Worm (Caenorhabditis elegans) whole organism, L3 larva: ENCODE data around the gene F07C4.10.

ENCODE experiments used
- R02D3.7 ChIP-seq: fragments of 150-350 bp; optimal IDR thresholded peaks from 2 replicates; lab custom pipeline; 2014; ENCODE audit warnings: missing biosample characterization, missing genetic modification characterization
- ZK546.5 ChIP-seq: sonication (generic microtip); optimal IDR thresholded peaks from 2 replicates; lab custom pipeline; 2017; ENCODE audit warnings: missing biosample characterization, missing genetic modification characterization
- aly-2 ChIP-seq: fragments of 150-350 bp; optimal IDR thresholded peaks from 2 replicates; lab custom pipeline; 2014; ENCODE audit warnings: missing biosample characterization, missing genetic modification characterization
- ama-1 ChIP-seq: fragments of 150-350 bp; optimal IDR thresholded peaks from 2 replicates; lab custom pipeline; 2018
- ceh-16 ChIP-seq: sonication (generic microtip); optimal IDR thresholded peaks from 2 replicates; lab custom pipeline; 2017; ENCODE audit warnings: missing biosample characterization, missing genetic modification characterization
- ceh-28 ChIP-seq: fragments of 150-350 bp; optimal IDR thresholded peaks from 2 replicates; lab custom pipeline; 2014; ENCODE audit warnings: missing biosample characterization, missing genetic modification reagents, missing genetic modification characterization
- ceh-9 ChIP-seq: sonication (generic microtip); optimal IDR thresholded peaks from 2 replicates; lab custom pipeline; 2018; ENCODE audit warnings: missing biosample characterization, missing genetic modification characterization
- daf-12 ChIP-seq: fragments of 150-350 bp; optimal IDR thresholded peaks from 2 replicates; lab custom pipeline; 2014; ENCODE audit warnings: missing biosample characterization, missing genetic modification reagents, missing genetic modification characterization
- elt-1 ChIP-seq: fragments of 150-350 bp; optimal IDR thresholded peaks from 2 replicates; lab custom pipeline; 2014; ENCODE audit warnings: missing biosample characterization, missing genetic modification characterization
- elt-2 ChIP-seq: sonication (generic microtip); optimal IDR thresholded peaks from 2 replicates; lab custom pipeline; 2016; ENCODE audit warnings: missing genetic modification reagents, mild to moderate bottlenecking, missing genetic modification characterization, missing compliant biosample characterization
- elt-3 ChIP-seq, 3 experiments: fragments of 150-350 bp in 1 of 3; sonication (generic microtip) in 2 of 3; optimal IDR thresholded peaks; 2 replicates in 2 of 3; 4 replicates in 1 of 3; lab custom pipeline; 2014 to 2017; ENCODE audit warnings: missing biosample characterization in 3 of 3, missing genetic modification characterization in 3 of 3
- fkh-10 ChIP-seq: sonication (generic microtip); optimal IDR thresholded peaks from 2 replicates; lab custom pipeline; 2017; ENCODE audit warnings: missing biosample characterization, missing genetic modification reagents, missing genetic modification characterization
- fkh-2 ChIP-seq: fragments of 150-350 bp; optimal IDR thresholded peaks from 2 replicates; lab custom pipeline; 2014; ENCODE audit warnings: missing biosample characterization, missing genetic modification reagents, missing genetic modification characterization
- hmg-11 ChIP-seq: sonication (generic microtip); optimal IDR thresholded peaks from 2 replicates; lab custom pipeline; 2016; ENCODE audit warnings: missing genetic modification characterization, missing compliant biosample characterization
- jun-1 ChIP-seq: fragments of 150-350 bp; optimal IDR thresholded peaks from 2 replicates; lab custom pipeline; 2014; ENCODE audit warnings: missing biosample characterization, missing genetic modification reagents, missing genetic modification characterization
- lin-39 ChIP-seq: fragments of 150-350 bp; optimal IDR thresholded peaks from 2 replicates; lab custom pipeline; 2018; ENCODE audit warnings: missing biosample characterization, missing genetic modification reagents, missing genetic modification characterization
- mdl-1 ChIP-seq: fragments of 150-350 bp; optimal IDR thresholded peaks from 2 replicates; lab custom pipeline; 2014; ENCODE audit warnings: missing biosample characterization, missing genetic modification characterization
- mml-1 ChIP-seq: fragments of 150-350 bp; sonication (generic microtip); optimal IDR thresholded peaks from 3 replicates; lab custom pipeline; 2014; ENCODE audit warnings: missing biosample characterization, missing genetic modification characterization
- nfya-1 ChIP-seq: sonication (generic microtip); optimal IDR thresholded peaks from 2 replicates; lab custom pipeline; 2017; ENCODE audit warnings: missing genetic modification characterization, mild to moderate bottlenecking, missing compliant biosample characterization, antibody characterized with exemption, moderate library complexity; ENCODE audit not compliant: insufficient read depth
- nhr-11 ChIP-seq: fragments of 150-350 bp; optimal IDR thresholded peaks from 2 replicates; lab custom pipeline; 2014; ENCODE audit warnings: missing biosample characterization, missing genetic modification characterization
- nhr-12 ChIP-seq: fragments of 150-350 bp; optimal IDR thresholded peaks from 2 replicates; lab custom pipeline; 2014; ENCODE audit warnings: missing biosample characterization, missing genetic modification characterization
- nhr-25 ChIP-seq: sonication (generic microtip); optimal IDR thresholded peaks from 2 replicates; lab custom pipeline; 2017; ENCODE audit warnings: missing biosample characterization, missing genetic modification characterization
- nhr-67 ChIP-seq: fragments of 150-350 bp; optimal IDR thresholded peaks from 2 replicates; lab custom pipeline; 2014; ENCODE audit warnings: missing biosample characterization, missing genetic modification characterization
- nhr-77 ChIP-seq: fragments of 150-350 bp; optimal IDR thresholded peaks from 2 replicates; lab custom pipeline; 2014; ENCODE audit warnings: missing biosample characterization, missing genetic modification characterization
- pha-4 ChIP-seq: fragments of 150-350 bp; optimal IDR thresholded peaks from 2 replicates; lab custom pipeline; 2014; ENCODE audit warnings: missing biosample characterization, missing genetic modification reagents, missing genetic modification characterization
- pqm-1 ChIP-seq: fragments of 150-350 bp; optimal IDR thresholded peaks from 2 replicates; lab custom pipeline; 2017; ENCODE audit warnings: missing biosample characterization, missing genetic modification characterization, inconsistent platforms
- sea-2 ChIP-seq: fragments of 150-350 bp; sonication (generic microtip); optimal IDR thresholded peaks from 4 replicates; lab custom pipeline; 2014; ENCODE audit warnings: missing biosample characterization, missing genetic modification reagents, missing genetic modification characterization
- skn-1 ChIP-seq: fragments of 150-350 bp; optimal IDR thresholded peaks from 2 replicates; lab custom pipeline; 2014; ENCODE audit warnings: missing biosample characterization, missing genetic modification characterization
- snpc-4 ChIP-seq: fragments of 150-350 bp; optimal IDR thresholded peaks from 2 replicates; lab custom pipeline; 2014; ENCODE audit warnings: missing biosample characterization, missing genetic modification characterization
- tbx-2 ChIP-seq: sonication (generic microtip); optimal IDR thresholded peaks from 2 replicates; lab custom pipeline; 2016; ENCODE audit warnings: mild to moderate bottlenecking, missing genetic modification characterization, missing compliant biosample characterization
- unc-62 ChIP-seq: fragments of 150-350 bp; sonication (generic microtip); optimal IDR thresholded peaks from 4 replicates; lab custom pipeline; 2014; ENCODE audit warnings: missing biosample characterization, missing genetic modification reagents, missing genetic modification characterization
- ztf-11 ChIP-seq: fragments of 150-350 bp; optimal IDR thresholded peaks from 2 replicates; lab custom pipeline; 2014; ENCODE audit warnings: missing biosample characterization, missing genetic modification characterization
- ztf-4 ChIP-seq: fragments of 150-350 bp; optimal IDR thresholded peaks from 2 replicates; lab custom pipeline; 2014; ENCODE audit warnings: missing biosample characterization, missing genetic modification characterization

F07C4.10 gene

DNA sequence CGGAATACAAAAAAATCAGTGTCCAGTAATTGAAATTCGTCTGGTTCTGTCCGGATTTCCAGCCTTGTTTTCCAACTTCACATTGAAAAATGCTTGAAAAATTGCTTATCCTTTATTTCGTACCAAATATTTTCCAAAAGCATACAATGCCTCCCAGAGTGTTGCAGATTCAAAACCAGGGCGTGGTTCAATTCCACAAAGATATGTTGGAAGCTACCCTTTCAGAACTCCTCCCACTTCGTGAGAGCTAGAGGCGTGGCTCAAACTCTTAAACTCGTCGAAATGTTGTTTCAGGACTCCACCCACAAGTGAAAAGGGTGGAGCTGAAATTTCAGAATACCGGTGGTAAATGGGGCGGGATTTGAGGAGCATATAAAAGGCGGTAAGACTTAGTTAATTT, 36.2 kb upstream of the F07C4.10 start, which contains the start of gene C12D5.3:
C12D5.3 (plus strand) TSS at position 301 of the 400 bp plus-strand sequence.
- TF ChIP-seq aly-2 (tag; lab: Kevin White, UChicago) (no peak), sea-2 (GFP tag; lab: Kevin White, UChicago) (no peak), snpc-4 (tag; lab: Kevin White, UChicago) (no peak), fkh-10 (GFP tag; lab: Kevin White, UChicago) (no peak), mml-1 (tag; lab: Kevin White, UChicago) (no peak), nhr-11 (tag; lab: Kevin White, UChicago) (no peak)
- TF ChIP-seq, all 47 proteins: peak for 0

DNA sequence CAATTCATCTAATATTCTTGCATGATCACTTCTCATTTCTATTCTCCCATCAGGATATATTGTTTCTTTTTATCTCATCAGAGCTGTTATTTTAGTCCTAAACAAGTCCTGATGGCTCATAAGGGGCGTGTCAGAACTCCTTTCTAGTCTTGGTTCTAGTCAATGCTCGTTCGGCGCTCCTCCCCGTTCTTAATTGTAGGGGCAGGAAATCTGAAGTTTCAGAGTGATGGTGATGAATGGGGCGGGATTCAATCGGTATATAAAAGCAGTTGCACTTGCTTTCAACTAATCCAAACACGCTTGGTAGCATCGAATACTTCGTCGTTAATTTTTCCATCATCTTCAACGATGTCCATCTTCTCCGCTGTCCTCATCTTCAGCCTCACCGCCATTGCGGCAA, 32.6 kb upstream of the F07C4.10 start, which contains the start of gene C12D5.4:
C12D5.4 (plus strand) TSS at position 301 of the 400 bp plus-strand sequence.
- TF ChIP-seq snpc-4 (tag; lab: Kevin White, UChicago) (no peak), ceh-28 (tag; lab: Kevin White, UChicago) (no peak), tbx-2 (tag; lab: Kevin White, UChicago) (no peak), nfya-1 (tag; lab: Kevin White, UChicago) (no peak), daf-12 (tag; lab: Kevin White, UChicago) (no peak), nhr-25 (tag; lab: Kevin White, UChicago) (no peak), ztf-11 (tag; lab: Kevin White, UChicago) (no peak), ZK546.5 (no peak), skn-1 (tag; lab: Kevin White, UChicago) (no peak), pha-4 (no peak), elt-1 (tag; lab: Kevin White, UChicago) (no peak), ceh-9 (tag; lab: Kevin White, UChicago) (no peak), lin-39 (tag; lab: Kevin White, UChicago) (no peak), fkh-2 (tag; lab: Kevin White, UChicago) (no peak), elt-3 (tag; optimal IDR thresholded peaks at IDR 0.05; lab: Kevin White, UChicago) (no peak), ztf-4 (no peak), R02D3.7 (tag; lab: Kevin White, UChicago) (no peak)
- TF ChIP-seq, all 47 proteins: peak for 0

DNA sequence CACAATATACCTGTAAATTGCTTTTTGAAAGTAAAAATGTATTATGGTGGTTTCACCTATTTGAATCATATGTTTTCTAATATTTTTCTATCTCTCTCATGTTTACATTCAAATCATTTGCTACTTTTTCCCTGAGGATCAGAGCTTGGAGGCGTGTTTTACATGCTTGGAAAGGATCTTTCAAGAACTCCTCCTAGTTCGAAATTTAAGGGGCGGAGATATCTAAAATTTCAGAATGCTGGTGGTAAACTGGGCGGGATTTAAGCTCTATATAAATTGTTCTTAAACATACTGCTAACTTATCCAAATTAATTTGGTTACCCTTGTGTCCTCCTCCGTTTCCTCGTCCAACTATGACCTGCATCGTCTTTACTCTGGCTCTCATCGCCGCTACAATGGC, 28.3 kb upstream of the F07C4.10 start, which contains the start of gene C12D5.5:
C12D5.5 (plus strand) TSS at position 301 of the 400 bp plus-strand sequence.
- TF ChIP-seq nhr-77 (no peak), jun-1 (tag; lab: Kevin White, UChicago) (no peak), ceh-16 (no peak)

DNA sequence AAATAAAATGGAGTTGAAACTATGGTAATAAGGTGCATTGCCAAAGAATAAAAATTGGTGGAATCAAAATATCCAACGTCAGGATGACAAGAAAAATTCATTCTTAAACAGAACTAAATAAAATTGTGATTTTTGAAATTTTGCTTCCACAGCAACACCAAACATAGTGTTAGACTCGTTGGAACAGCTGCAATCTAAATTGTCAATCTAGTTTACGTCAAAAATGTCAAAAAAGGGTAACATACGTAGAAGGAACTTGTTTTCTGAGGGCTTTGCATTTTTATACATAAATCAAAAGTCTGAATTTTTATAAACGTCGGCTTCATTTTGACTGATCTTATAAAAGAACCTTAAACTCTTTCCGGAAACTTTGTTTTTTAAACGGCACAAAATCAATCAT, 13.9 kb upstream of the F07C4.10 start, which contains the start of gene srh-200:
srh-200 (minus strand) TSS at position 101 of the 400 bp plus-strand sequence.
- no peak for TF ChIP-seq skn-1 (tag; lab: Kevin White, UChicago)
- TF ChIP-seq elt-2 (tag; lab: Kevin White, UChicago) = no peak
- no peak for TF ChIP-seq jun-1 (tag; lab: Kevin White, UChicago)
- TF ChIP-seq ztf-4 = no peak
- no peak for TF ChIP-seq pqm-1
- TF ChIP-seq ama-1 (lab: Kevin White, UChicago) = no peak
- TF ChIP-seq mdl-1 (tag; lab: Kevin White, UChicago) = no peak
- TF ChIP-seq nfya-1 (tag; lab: Kevin White, UChicago) = no peak
- TF ChIP-seq nhr-67 (tag; lab: Kevin White, UChicago) = no peak
- no peak for TF ChIP-seq nhr-77
- TF ChIP-seq elt-3 (tag; optimal IDR thresholded peaks at IDR 0.05; lab: Kevin White, UChicago) = no peak
- TF ChIP-seq unc-62 (GFP tag; lab: Kevin White, UChicago) = no peak
- TF ChIP-seq hmg-11 (tag; lab: Kevin White, UChicago) = no peak
- TF ChIP-seq nhr-25 (tag; lab: Kevin White, UChicago) = no peak
- TF ChIP-seq nhr-12 (tag; lab: Kevin White, UChicago) = no peak
- no peak for TF ChIP-seq ceh-28 (tag; lab: Kevin White, UChicago)

DNA sequence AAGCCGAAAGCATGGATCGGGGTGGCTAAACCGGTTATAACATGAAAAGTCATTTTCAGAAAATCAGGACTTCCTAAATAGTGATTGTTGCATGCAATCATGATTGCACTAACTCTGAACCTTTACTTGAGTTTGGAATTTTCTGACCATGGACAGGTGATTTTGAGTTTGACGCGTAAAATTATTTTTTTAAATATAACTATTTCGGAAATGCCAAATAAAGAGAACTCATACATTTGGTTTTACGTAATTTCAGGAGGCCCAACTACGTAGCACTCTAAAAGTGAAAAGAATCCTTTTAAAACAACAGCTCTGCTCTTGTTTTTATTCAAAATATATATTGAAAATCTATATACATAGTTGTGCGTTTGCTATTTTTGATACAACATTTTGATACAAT, 12.1 kb upstream of the F07C4.10 start, which contains the start of gene srh-234:
srh-234 (minus strand) TSS at position 101 of the 400 bp plus-strand sequence.
- TF ChIP-seq ceh-28 (tag; lab: Kevin White, UChicago) = no peak
- no peak for TF ChIP-seq nhr-12 (tag; lab: Kevin White, UChicago)
- TF ChIP-seq mml-1 (tag; lab: Kevin White, UChicago) = no peak
